Worm (Caenorhabditis elegans): Measurements from ENCODE around the gene F17A9.4.
A peak's percentile ranks its signal among the peaks of the same experiment; 100 is the strongest.

The F17A9.4 gene

DNA sequence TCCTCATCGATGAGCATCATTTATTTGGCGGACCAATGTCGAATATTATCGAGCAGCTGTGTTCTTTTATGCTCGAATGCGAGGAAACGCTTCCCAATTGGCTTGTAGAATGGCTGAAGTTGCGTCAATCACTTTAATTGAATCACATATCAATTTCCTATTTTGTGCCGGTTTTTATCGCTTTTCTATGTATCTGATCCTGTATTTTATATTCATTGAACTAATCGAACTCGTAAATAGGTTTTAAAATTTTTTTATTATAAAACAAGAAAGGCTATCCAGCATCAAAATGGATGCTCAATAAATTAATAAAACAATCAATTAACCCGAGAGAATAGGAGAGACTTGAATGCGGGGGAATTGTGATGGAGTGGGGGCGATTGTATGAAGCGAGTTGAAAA, 11.7 kb downstream of the F17A9.4 start (continued):
- TF ChIP-seq snpc-3.4 (tag; optimal IDR thresholded peaks at IDR 0.05): peak; percentile 51
- TF ChIP-seq athp-1 (tag; optimal IDR thresholded peaks at IDR 0.05): peak; percentile 49
- no peak for TF ChIP-seq lsl-1 (GFP tag; optimal IDR thresholded peaks at IDR 0.05)
- TF ChIP-seq pbrm-1 (GFP tag; IDR thresholded peaks at IDR 0.05): peak; percentile 57; the same call in 1 of the 2 replicates
- TF ChIP-seq lin-26 (GFP tag; IDR thresholded peaks at IDR 0.05): peak; percentile 58; the same call in 1 of the 2 replicates
- TF ChIP-seq nfyb-1 (GFP tag; IDR thresholded peaks at IDR 0.05): peak; percentile 79; the same call in 1 of the 2 replicates
- TF ChIP-seq F33H1.4 (GFP tag; IDR thresholded peaks at IDR 0.05): no peak
- no peak for TF ChIP-seq cebp-1 (GFP tag; IDR thresholded peaks at IDR 0.05)
- peak; percentile 9 for TF ChIP-seq cebp-1 (tag; optimal IDR thresholded peaks at IDR 0.05)
- no peak for TF ChIP-seq gei-17 (GFP tag; optimal IDR thresholded peaks at IDR 0.05)
- peak; percentile 73; the same call in 1 of the 2 replicates for TF ChIP-seq Y79H2A.3 (GFP tag; conservative IDR thresholded peaks at IDR 0.05)
- TF ChIP-seq tbp1 (GFP tag; optimal IDR thresholded peaks at IDR 0.05): peak; percentile 8
- peak; percentile 32 for TF ChIP-seq mxl-1 (tag; optimal IDR thresholded peaks at IDR 0.05)
- TF ChIP-seq ama-1 (optimal IDR thresholded peaks at IDR 0.05): peak; percentile 74
- TF ChIP-seq ama-1 (GFP tag; optimal IDR thresholded peaks at IDR 0.05): peak in 1 of 2 experiments; percentile 65
- TF ChIP-seq madf-6 (GFP tag; IDR thresholded peaks at IDR 0.05): peak; percentile 49; the same call in 1 of the 2 replicates
- no peak for TF ChIP-seq ceh-27 (GFP tag; optimal IDR thresholded peaks at IDR 0.05)
- no peak for TF ChIP-seq Y67H2A.10 (GFP tag; conservative IDR thresholded peaks at IDR 0.05)
- 0 out of 2 replicates have a peak, but pooled peaks have one; percentile 42 for TF ChIP-seq Y53G8AR.9 (GFP tag; conservative IDR thresholded peaks at IDR 0.05)
- TF ChIP-seq hmg-1.2 (GFP tag; IDR thresholded peaks at IDR 0.05): no peak
- peak; percentile 42 for TF ChIP-seq die-1 (tag; optimal IDR thresholded peaks at IDR 0.05)
- TF ChIP-seq fkh-3 (tag; optimal IDR thresholded peaks at IDR 0.05): no peak

DNA sequence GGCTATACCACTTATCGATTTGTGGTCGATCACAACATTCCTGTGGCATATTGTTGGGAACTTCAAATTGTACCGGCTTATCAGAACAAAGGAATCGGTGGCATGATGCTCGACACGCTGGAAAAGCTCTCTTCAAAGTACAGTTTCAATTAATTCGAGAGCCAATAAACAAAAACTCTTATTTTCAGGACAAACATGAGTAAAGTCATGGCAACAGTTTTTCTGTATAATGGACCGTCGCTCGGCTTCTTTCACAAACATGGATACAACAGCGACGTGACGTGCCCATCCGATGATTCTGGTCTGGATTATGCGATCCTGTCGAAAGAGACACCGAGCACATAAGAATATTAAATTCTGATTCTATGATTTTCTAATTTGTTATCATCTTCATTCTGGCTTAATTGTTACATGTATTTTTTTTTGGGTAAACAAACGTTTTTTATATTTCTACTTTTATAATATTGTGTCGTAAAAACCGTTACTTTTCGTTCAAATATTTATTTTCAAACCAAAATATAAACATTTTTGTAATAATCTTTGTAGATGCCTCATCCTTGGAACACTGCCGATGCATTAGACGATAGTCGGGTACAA, 13.8 kb downstream of the F17A9.4 start, which contains the start of gene smut-1:
TSS of gene smut-1 (plus strand) at position 547 of the 597 bp plus-strand sequence.
- TF ChIP-seq hmg-20 (GFP tag; IDR thresholded peaks at IDR 0.05): no peak
- TF ChIP-seq Y53F4B.3 (GFP tag; IDR thresholded peaks at IDR 0.05): no peak
- TF ChIP-seq B0261.1 (tag; optimal IDR thresholded peaks at IDR 0.05): no peak
- no peak for TF ChIP-seq cebp-2 (GFP tag; IDR thresholded peaks at IDR 0.05)
- no peak for TF ChIP-seq dox-1 (GFP tag; IDR thresholded peaks at IDR 0.05)
- TF ChIP-seq pha-4 (tag; optimal IDR thresholded peaks at IDR 0.05): no peak
- no peak for TF ChIP-seq F23B12.7 (tag; optimal IDR thresholded peaks at IDR 0.05; ENCODE audit: insufficient read depth)
- no peak for TF ChIP-seq lin-54 (GFP tag; optimal IDR thresholded peaks at IDR 0.05)
- TF ChIP-seq rpc-1 (optimal IDR thresholded peaks at IDR 0.05): no peak
- TF ChIP-seq rpc-1 (tag; optimal IDR thresholded peaks at IDR 0.05): no peak
- TF ChIP-seq ceh-58 (GFP tag; IDR thresholded peaks at IDR 0.05): no peak
- TF ChIP-seq ztf-25 (GFP tag; IDR thresholded peaks at IDR 0.05): no peak
- TF ChIP-seq rec-8 (tag; optimal IDR thresholded peaks at IDR 0.05): no peak
- TF ChIP-seq bed-1 (GFP tag; IDR thresholded peaks at IDR 0.05): no peak
- TF ChIP-seq B0336.3 (GFP tag; IDR thresholded peaks at IDR 0.05): no peak
- TF ChIP-seq lag-1 (GFP tag; IDR thresholded peaks at IDR 0.05): no peak
- no peak for TF ChIP-seq ztf-22 (GFP tag; optimal IDR thresholded peaks at IDR 0.05)

All from whole organism, young adult.